Fruit fly (Drosophila melanogaster): ENCODE results near the gene TfIIFalpha.

Gene TfIIFalpha

DNA sequence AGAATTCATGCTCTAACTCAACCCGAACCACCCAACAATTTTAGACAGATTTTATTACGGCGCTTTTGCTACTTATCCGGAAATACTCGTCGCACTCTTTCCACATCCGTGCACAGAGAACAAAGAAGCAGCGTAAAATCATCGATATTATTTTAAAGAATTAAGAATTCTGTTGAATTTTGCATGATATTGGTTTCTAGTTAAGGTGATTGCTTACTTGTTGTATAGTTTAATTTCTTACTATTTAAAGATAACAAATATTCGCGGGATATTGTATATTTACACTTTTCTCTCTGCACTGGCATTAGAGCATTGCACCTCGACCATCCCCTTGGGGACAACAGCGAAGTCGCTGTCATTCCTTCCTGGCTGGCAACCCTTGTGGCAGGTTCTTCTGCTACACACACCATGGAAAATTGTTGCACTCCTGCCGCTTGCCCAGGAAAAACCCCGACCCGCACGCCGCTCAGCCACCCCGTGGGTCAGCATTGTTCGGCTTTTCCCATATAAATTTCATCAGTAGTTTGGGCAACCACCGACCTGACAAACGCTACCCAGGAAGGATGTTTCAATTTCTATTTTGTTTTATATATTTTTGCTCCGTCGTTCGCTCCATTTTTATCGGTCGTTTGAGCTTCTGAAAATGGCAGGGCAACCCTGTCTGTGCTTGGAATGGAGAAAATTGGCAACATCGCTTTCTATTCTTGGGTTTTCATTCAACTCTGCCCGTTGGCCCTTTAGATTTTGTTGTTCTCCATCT, 47.5 kb downstream of the TfIIFalpha start (continued):
- peak; percentile 64 for TF ChIP-seq Meics (GFP tag; optimal IDR thresholded peaks at IDR 0.05)
- peak; percentile 67 for TF ChIP-seq CG14710 (tag; optimal IDR thresholded peaks at IDR 0.05)
- TF ChIP-seq CG2129 (GFP tag; IDR thresholded peaks at IDR 0.05; ENCODE audit: partially characterized antibody) = no peak
- no peak for TF ChIP-seq Jarid2 (GFP tag; optimal IDR thresholded peaks at IDR 0.05)
- TF ChIP-seq ab (GFP tag; optimal IDR thresholded peaks at IDR 0.05) = no peak
- TF ChIP-seq ro (GFP tag; IDR thresholded peaks at IDR 0.05) = no peak; the same call in 1 of the 2 replicates
- no peak for TF ChIP-seq CG9797 (GFP tag; optimal IDR thresholded peaks at IDR 0.05)
- TF ChIP-seq CG2199 (GFP tag; IDR thresholded peaks at IDR 0.05) = 0 out of 3 replicates have a peak, but pooled peaks have one; percentile 41
- TF ChIP-seq CG10147 (GFP tag; optimal IDR thresholded peaks at IDR 0.05) = peak; percentile 49
- no peak for TF ChIP-seq CG33557 (GFP tag; optimal IDR thresholded peaks at IDR 0.05)
- TF ChIP-seq Hmr (GFP tag; optimal IDR thresholded peaks at IDR 0.05) = peak; percentile 80
- peak; percentile 49 for TF ChIP-seq CG1233 (GFP tag; optimal IDR thresholded peaks at IDR 0.05)
- TF ChIP-seq row (GFP tag; IDR thresholded peaks at IDR 0.05) = peak; percentile 83
- peak; percentile 44 for TF ChIP-seq salm (tag; optimal IDR thresholded peaks at IDR 0.05)
- peak; percentile 66 for TF ChIP-seq Hsf (GFP tag; optimal IDR thresholded peaks at IDR 0.05)
- no peak for TF ChIP-seq dati (GFP tag; IDR thresholded peaks at IDR 0.05)
- peak in 1 of 3 experiments; percentile 57 for TF ChIP-seq lola (GFP tag; optimal IDR thresholded peaks at IDR 0.05)
- TF ChIP-seq Max (GFP tag; optimal IDR thresholded peaks at IDR 0.05) = peak; percentile 61
- TF ChIP-seq CG8944 (GFP tag; optimal IDR thresholded peaks at IDR 0.05) = peak; percentile 19
- TF ChIP-seq nerfin-1 (tag; optimal IDR thresholded peaks at IDR 0.05) = peak; percentile 89
- TF ChIP-seq CG14667 (GFP tag; IDR thresholded peaks at IDR 0.05) = no peak; the same call in 1 of the 2 replicates
- peak; percentile 67 for TF ChIP-seq unpg (GFP tag; optimal IDR thresholded peaks at IDR 0.05)
- no peak for TF ChIP-seq Lim3 (GFP tag; IDR thresholded peaks at IDR 0.05)
- TF ChIP-seq Camta (GFP tag; optimal IDR thresholded peaks at IDR 0.05) = peak; percentile 43
- TF ChIP-seq Ada2b (GFP tag; IDR thresholded peaks at IDR 0.05) = peak; percentile 73
- no peak for TF ChIP-seq Dp (GFP tag; optimal IDR thresholded peaks at IDR 0.05)
- TF ChIP-seq CG4820 (GFP tag; optimal IDR thresholded peaks at IDR 0.05) = peak; percentile 52
- peak; percentile 29 for TF ChIP-seq odd (GFP tag; optimal IDR thresholded peaks at IDR 0.05)
- TF ChIP-seq sim (GFP tag; IDR thresholded peaks at IDR 0.05) = peak; percentile 53; the same call in 1 of the 2 replicates
- TF ChIP-seq so (GFP tag; IDR thresholded peaks at IDR 0.05) = peak; percentile 74; the same call in 1 of the 3 replicates
- peak; percentile 27 for TF ChIP-seq gcm (GFP tag; optimal IDR thresholded peaks at IDR 0.05)
- peak; percentile 60 for TF ChIP-seq CG2120 (GFP tag; optimal IDR thresholded peaks at IDR 0.05)
- peak; percentile 86 for TF ChIP-seq lab (GFP tag; optimal IDR thresholded peaks at IDR 0.05)
- peak; percentile 21 for TF ChIP-seq CG12744 (GFP tag; optimal IDR thresholded peaks at IDR 0.05)
- no peak for TF ChIP-seq crp (GFP tag; optimal IDR thresholded peaks at IDR 0.05)
- TF ChIP-seq ci (GFP tag; IDR thresholded peaks at IDR 0.05) = peak; percentile 87; the same call in 2 of the 3 replicates
- no peak for TF ChIP-seq amos (GFP tag; IDR thresholded peaks at IDR 0.05; ENCODE audit: partially characterized antibody)
- no peak for TF ChIP-seq C15 (GFP tag; IDR thresholded peaks at IDR 0.05)
- no peak for TF ChIP-seq Gsc (GFP tag; IDR thresholded peaks at IDR 0.05)
- TF ChIP-seq bcd (GFP tag; optimal IDR thresholded peaks at IDR 0.05) = peak; percentile 69
- no peak for TF ChIP-seq CG4282 (GFP tag; optimal IDR thresholded peaks at IDR 0.05)
- TF ChIP-seq dmrt11E (tag; optimal IDR thresholded peaks at IDR 0.05) = peak; percentile 62
- TF ChIP-seq CG34224 (GFP tag; IDR thresholded peaks at IDR 0.05; ENCODE audit: partially characterized antibody) = 0 out of 3 replicates have a peak, but pooled peaks have one; percentile 13
- TF ChIP-seq sima (GFP tag; optimal IDR thresholded peaks at IDR 0.05) = no peak
- TF ChIP-seq CG3281 (GFP tag; optimal IDR thresholded peaks at IDR 0.05) = peak; percentile 49
- peak; percentile 55 for TF ChIP-seq Hey (tag; optimal IDR thresholded peaks at IDR 0.05)
- no peak for TF ChIP-seq CG10565 (GFP tag; optimal IDR thresholded peaks at IDR 0.05)
- peak; percentile 21 for TF ChIP-seq CG10654 (GFP tag; optimal IDR thresholded peaks at IDR 0.05)

Measured in whole organism, embryonic.